Worm (Caenorhabditis elegans): ENCODE results near the gene lon-1.

- no peak for TF ChIP-seq ceh-16 (tag; optimal IDR thresholded peaks at IDR 0.05)
- TF ChIP-seq egl-27 (tag; optimal IDR thresholded peaks at IDR 0.05), result no peak
- TF ChIP-seq crh-2 (tag; optimal IDR thresholded peaks at IDR 0.05), result no peak
- no peak for TF ChIP-seq blmp-1 (tag; optimal IDR thresholded peaks at IDR 0.05; ENCODE audit: insufficient read depth)
- TF ChIP-seq unc-62 (GFP tag; optimal IDR thresholded peaks at IDR 0.05), result no peak
- TF ChIP-seq lin-39 (tag; optimal IDR thresholded peaks at IDR 0.05), result no peak
- TF ChIP-seq Y55F3AM.14 (GFP tag; optimal IDR thresholded peaks at IDR 0.05), result no peak
- no peak for TF ChIP-seq snpc-4 (tag; optimal IDR thresholded peaks at IDR 0.05)
- TF ChIP-seq ama-1 (optimal IDR thresholded peaks at IDR 0.05), result no peak
- TF ChIP-seq R02D3.7 (tag; optimal IDR thresholded peaks at IDR 0.05), result no peak
- TF ChIP-seq nhr-77 (tag; optimal IDR thresholded peaks at IDR 0.05), result no peak
- TF ChIP-seq nhr-10 (tag; optimal IDR thresholded peaks at IDR 0.05), result no peak
- no peak for TF ChIP-seq unc-55 (GFP tag; optimal IDR thresholded peaks at IDR 0.05)
Observed at ce11 chrIII:5503669-5504068, 29.4 kb downstream of the lon-1 start.
